Fruit fly (Drosophila melanogaster) whole organism, adult: ENCODE data around the gene CAHbeta.

Experiments used
- CG11617 ChIP-seq: fragments of 200-800 bp; sonication (Bioruptor generic); optimal IDR thresholded peaks from 2 replicates; lab custom pipeline; 2017; ENCODE audit warnings: mild to moderate bottlenecking, missing biosample characterization, missing genetic modification reagents, missing genetic modification characterization
- CG12768 ChIP-seq: fragments of 200-800 bp; sonication (Bioruptor generic); optimal IDR thresholded peaks from 2 replicates; lab custom pipeline; 2017; ENCODE audit warnings: missing biosample characterization, missing genetic modification characterization, mild to moderate bottlenecking, moderate library complexity, missing genetic modification reagents
- CG5204 ChIP-seq: fragments of 200-800 bp; sonication (Bioruptor generic); optimal IDR thresholded peaks from 2 replicates; lab custom pipeline; 2016; ENCODE audit warnings: missing biosample characterization, missing genetic modification characterization
- CG7045 ChIP-seq: fragments of 200-800 bp; sonication (Bioruptor generic); optimal IDR thresholded peaks from 2 replicates; lab custom pipeline; 2017; ENCODE audit warnings: missing biosample characterization, mild to moderate bottlenecking, missing genetic modification characterization
- CG7101 ChIP-seq: fragments of 200-800 bp; sonication (Bioruptor generic); optimal IDR thresholded peaks from 2 replicates; lab custom pipeline; 2018; ENCODE audit warnings: missing biosample characterization, mild to moderate bottlenecking, missing genetic modification characterization, moderate library complexity
- Clk ChIP-seq: fragments of 200-800 bp; sonication (Bioruptor generic); optimal IDR thresholded peaks from 2 replicates; lab custom pipeline; 2017; ENCODE audit warnings: missing biosample characterization, missing genetic modification characterization
- Mnt ChIP-seq: fragments of 200-800 bp; sonication (Bioruptor generic); optimal IDR thresholded peaks from 2 replicates; lab custom pipeline; 2016; ENCODE audit warnings: missing biosample characterization, mild to moderate bottlenecking, missing genetic modification characterization
- bab1 ChIP-seq: fragments of 200-800 bp; sonication (Bioruptor generic); optimal IDR thresholded peaks from 3 replicates; lab custom pipeline; 2019; ENCODE audit warnings: missing biosample characterization, mild to moderate bottlenecking, missing genetic modification characterization, moderate library complexity
- cic ChIP-seq: fragments of 200-800 bp; sonication (Bioruptor generic); optimal IDR thresholded peaks from 2 replicates; lab custom pipeline; 2017; ENCODE audit warnings: missing biosample characterization, mild to moderate bottlenecking, missing genetic modification characterization, moderate library complexity
- cnc ChIP-seq, 2 experiments: fragments of >200 bp; optimal IDR thresholded peaks; 2 replicates each; lab custom pipeline; 2017
- kay ChIP-seq: fragments of 200-800 bp; sonication (Bioruptor generic); peaks from one replicate; lab custom pipeline; 2016; ENCODE audit warnings: missing biosample characterization, missing genetic modification characterization, borderline replicate concordance
- tj ChIP-seq: fragments of 200-800 bp; sonication (Bioruptor generic); optimal IDR thresholded peaks from 3 replicates; lab custom pipeline; 2017; ENCODE audit warnings: missing biosample characterization, mild to moderate bottlenecking, missing genetic modification characterization, moderate library complexity

- TF ChIP-seq Mnt (GFP tag; lab: Kevin White, UChicago) (no peak), kay (GFP tag; lab: Kevin White, UChicago) (no peak), cic (GFP tag; lab: Kevin White, UChicago) (no peak), CG7045 (GFP tag; lab: Kevin White, UChicago) (no peak), CG7101 (tag; lab: Kevin White, UChicago) (no peak), cnc (optimal IDR thresholded peaks at IDR 0.05; lab: Kevin White, UChicago) (no peak), Clk (no peak), CG5204 (GFP tag; lab: Kevin White, UChicago) (no peak), CG12768 (GFP tag; lab: Kevin White, UChicago) (no peak), bab1 (no peak), tj (no peak), CG11617 (GFP tag; lab: Kevin White, UChicago) (no peak)
Measured at dm6 chr3R:9023934-9024333, 43.3 kb downstream of the CAHbeta start.
